Worm (Caenorhabditis elegans) whole organism, L4 larva: Measurements from ENCODE around the gene K08E4.7.

Experiments used
- ZK337.2 ChIP-seq: fragments of 200-800 bp; sonication (Bioruptor generic); IDR thresholded peaks from 2 replicates; pipeline ENCODE4 v1.3.6; 2022; ENCODE audit warnings: missing genetic modification reagents, missing genetic modification characterization, missing compliant biosample characterization
- daf-16 ChIP-seq, 3 experiments: sonication (generic microtip); optimal IDR thresholded peaks; 2 replicates each; lab custom pipeline; 2016 to 2017; ENCODE audit warnings: missing genetic modification characterization in 3 of 3, missing genetic modification reagents in 3 of 3, mild to moderate bottlenecking in 2 of 3, missing compliant biosample characterization in 2 of 3, missing biosample characterization in 1 of 3, moderate library complexity in 1 of 3
- dmd-9 ChIP-seq: fragments of 200-800 bp; sonication (Bioruptor generic); IDR thresholded peaks from 2 replicates; pipeline ENCODE4 v1.3.6; 2022; ENCODE audit warnings: missing genetic modification reagents, missing genetic modification characterization, missing compliant biosample characterization
- dve-1 ChIP-seq: sonication (generic microtip); optimal IDR thresholded peaks from 2 replicates; lab custom pipeline; 2017; ENCODE audit warnings: antibody characterized with exemption, mild to moderate bottlenecking, missing genetic modification characterization, missing compliant biosample characterization; ENCODE audit not compliant: insufficient read depth
- egl-43 ChIP-seq: fragments of 200-800 bp; sonication (Bioruptor generic); IDR thresholded peaks from 2 replicates; pipeline ENCODE4 v1.3.6; 2022; ENCODE audit warnings: missing genetic modification reagents, missing genetic modification characterization, missing compliant biosample characterization
- hif-1 ChIP-seq, 2 experiments: sonication (generic microtip); optimal IDR thresholded peaks; 2 replicates each; lab custom pipeline; 2016 to 2017; ENCODE audit warnings: missing compliant biosample characterization in 2 of 2, missing genetic modification characterization in 2 of 2, missing genetic modification reagents in 2 of 2, missing genotype in 2 of 2, mild to moderate bottlenecking in 1 of 2
- lin-1 ChIP-seq: fragments of 200-800 bp; sonication (Bioruptor generic); IDR thresholded peaks from 2 replicates; pipeline ENCODE4 v1.3.6; 2022; ENCODE audit warnings: missing genetic modification reagents, missing genetic modification characterization, missing compliant biosample characterization
- lin-38 ChIP-seq: fragments of 200-800 bp; sonication (Bioruptor generic); IDR thresholded peaks from 2 replicates; pipeline ENCODE4 v1.3.6; 2022; ENCODE audit warnings: missing genetic modification reagents, missing genetic modification characterization, missing compliant biosample characterization
- madf-5 ChIP-seq, 2 experiments: fragments of 200-800 bp; sonication (Bioruptor generic); IDR thresholded peaks; 2 replicates each; pipeline ENCODE4 v1.3.6; 2022; ENCODE audit warnings: missing compliant biosample characterization in 2 of 2, missing genetic modification characterization in 2 of 2
- mep-1 ChIP-seq: fragments of 150-350 bp; sonication (generic microtip); optimal IDR thresholded peaks from 3 replicates; lab custom pipeline; 2014; ENCODE audit warnings: missing biosample characterization, missing genetic modification characterization
- nhr-48 ChIP-seq: sonication (generic microtip); optimal IDR thresholded peaks from 2 replicates; lab custom pipeline; 2016; ENCODE audit warnings: mild to moderate bottlenecking, missing genetic modification characterization, missing compliant biosample characterization
- rbr-2 ChIP-seq: sonication (generic microtip); optimal IDR thresholded peaks from 2 replicates; lab custom pipeline; 2016; ENCODE audit warnings: missing genotype, missing genetic modification characterization, missing compliant biosample characterization
- set-16 ChIP-seq: fragments of 200-800 bp; sonication (Bioruptor generic); IDR thresholded peaks from 2 replicates; pipeline ENCODE4 v1.3.6; 2022; ENCODE audit warnings: missing genetic modification reagents, missing genetic modification characterization, missing compliant biosample characterization
- snpc-1.2 ChIP-seq: fragments of 200-800 bp; sonication (Bioruptor generic); IDR thresholded peaks from 2 replicates; pipeline ENCODE4 v1.3.6; 2022; ENCODE audit warnings: missing genetic modification reagents, missing genetic modification characterization, missing compliant biosample characterization
- unc-62 ChIP-seq, 3 experiments: fragments of 150-350 bp in 1 of 3; sonication (generic microtip); optimal IDR thresholded peaks in 2 of 3; peaks in 1 of 3; 1 replicate in 1 of 3; 2 replicates in 2 of 3; lab custom pipeline; 2014 to 2017; ENCODE audit warnings: missing biosample characterization in 3 of 3, missing genetic modification characterization in 3 of 3, missing genetic modification reagents in 3 of 3, missing genotype in 1 of 3
- ztf-11 ChIP-seq: fragments of 150-350 bp; optimal IDR thresholded peaks from 2 replicates; lab custom pipeline; 2014; ENCODE audit warnings: missing biosample characterization, missing genetic modification characterization

Gene K08E4.7

DNA sequence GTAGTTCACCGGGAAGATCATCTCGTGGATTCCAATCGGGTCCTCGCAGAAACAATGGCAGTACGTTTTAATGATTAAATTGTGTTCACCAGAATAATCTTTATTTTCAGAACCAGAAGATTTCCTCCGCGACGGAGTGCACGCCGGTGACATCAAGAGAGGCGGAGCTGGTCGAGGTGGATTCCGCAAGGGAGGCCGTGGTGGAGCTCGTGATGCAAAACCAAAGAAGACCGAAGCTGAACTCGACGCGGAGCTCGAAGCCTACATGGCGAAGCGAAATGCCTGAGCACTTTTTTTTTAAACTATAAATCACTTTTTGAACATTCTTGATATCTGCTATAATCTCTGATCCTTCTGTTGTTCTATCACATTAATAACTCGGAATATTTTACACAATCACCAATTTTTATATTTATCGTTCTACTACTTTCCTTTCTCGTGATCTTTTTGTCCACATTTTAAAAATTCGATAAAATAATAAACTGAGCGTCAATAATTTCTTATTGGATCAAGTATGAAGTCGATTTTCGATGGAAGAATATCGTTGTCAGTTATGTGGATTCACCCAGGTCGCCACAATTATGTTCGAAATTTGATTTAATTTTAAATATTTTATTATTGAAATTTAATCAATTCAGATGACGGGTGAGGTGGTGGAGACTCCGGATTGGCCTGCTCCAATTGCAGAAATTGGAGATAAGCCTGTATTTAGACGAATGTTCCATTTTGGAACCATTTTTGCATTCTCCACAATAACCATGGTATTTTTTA lies 48.9 kb downstream of the K08E4.7 start, which contains the start of gene dhhc-6:
Gene dhhc-6, plus strand, starts transcription at position 639 of the 771 bp plus-strand sequence.
- TF ChIP-seq dmd-9 (GFP tag; lab: Robert Waterston, UW): no peak
- TF ChIP-seq egl-43 (GFP tag; lab: Robert Waterston, UW): no peak
- TF ChIP-seq daf-16 (GFP tag; optimal IDR thresholded peaks at IDR 0.05; lab: Kevin White, UChicago): no peak
- no peak for TF ChIP-seq daf-16 (tag; optimal IDR thresholded peaks at IDR 0.05; lab: Kevin White, UChicago)
- TF ChIP-seq set-16 (GFP tag; lab: Robert Waterston, UW): peak; percentile 75
- TF ChIP-seq snpc-1.2: peak; percentile 31; the same call in 1 of the 2 replicates
- TF ChIP-seq ztf-11: no peak
- no peak for TF ChIP-seq unc-62 (GFP tag; optimal IDR thresholded peaks at IDR 0.05 in 1 of 2; lab: Kevin White, UChicago)
- no peak for TF ChIP-seq unc-62 (tag; optimal IDR thresholded peaks at IDR 0.05; lab: Kevin White, UChicago)
- no peak for TF ChIP-seq hif-1 (tag; optimal IDR thresholded peaks at IDR 0.05; lab: Kevin White, UChicago)
- peak; percentile 44 for TF ChIP-seq lin-38 (GFP tag; lab: Robert Waterston, UW)
- TF ChIP-seq rbr-2: no peak
- no peak for TF ChIP-seq nhr-48 (tag; lab: Kevin White, UChicago)
- no peak for TF ChIP-seq madf-5 (GFP tag; IDR thresholded peaks at IDR 0.05; lab: Robert Waterston, UW)
- TF ChIP-seq dve-1: no peak
- TF ChIP-seq lin-1 (GFP tag; lab: Robert Waterston, UW): no peak
- peak; percentile 30 for TF ChIP-seq mep-1 (tag; lab: Kevin White, UChicago)
- TF ChIP-seq ZK337.2 (GFP tag; lab: Robert Waterston, UW): no peak
- TF ChIP-seq, all 104 proteins: peak for 4
